Worm (Caenorhabditis elegans) whole organism, mixed stage, embryonic: Measurements from ENCODE around the gene F10G7.12.

Experiments used
- lsy-2 ChIP-seq: fragments of 150-350 bp; optimal IDR thresholded peaks from 2 replicates; lab custom pipeline; 2014; ENCODE audit warnings: missing biosample characterization, missing genetic modification characterization
- mab-5 ChIP-seq: fragments of 150-350 bp; optimal IDR thresholded peaks from 2 replicates; lab custom pipeline; 2014; ENCODE audit warnings: missing biosample characterization, missing genetic modification characterization
- nhr-237 ChIP-seq: fragments of 150-350 bp; optimal IDR thresholded peaks from 2 replicates; lab custom pipeline; 2014; ENCODE audit warnings: missing biosample characterization, missing genetic modification characterization
- pha-4 ChIP-seq: fragments of 150-350 bp; optimal IDR thresholded peaks from 2 replicates; lab custom pipeline; 2018; ENCODE audit warnings: missing biosample characterization, missing genetic modification reagents, missing genetic modification characterization
- snpc-4 ChIP-seq: fragments of 150-350 bp; optimal IDR thresholded peaks from 2 replicates; lab custom pipeline; 2014; ENCODE audit warnings: missing biosample characterization, missing genetic modification characterization
- unc-62 ChIP-seq: fragments of 150-350 bp; optimal IDR thresholded peaks from 2 replicates; lab custom pipeline; 2014; ENCODE audit warnings: missing biosample characterization, missing genetic modification reagents, missing genetic modification characterization
- ztf-11 ChIP-seq: fragments of 150-350 bp; optimal IDR thresholded peaks from 2 replicates; lab custom pipeline; 2014; ENCODE audit warnings: missing biosample characterization, missing genetic modification characterization

- TF ChIP-seq ztf-11 (tag; lab: Kevin White, UChicago), result no peak
- TF ChIP-seq unc-62, result no peak
- TF ChIP-seq snpc-4, result no peak
- TF ChIP-seq lsy-2 (tag; lab: Kevin White, UChicago), result peak; percentile 95
- TF ChIP-seq nhr-237 (tag; lab: Kevin White, UChicago), result no peak
- peak; percentile 57 for TF ChIP-seq pha-4 (tag; lab: Kevin White, UChicago)
- no peak for TF ChIP-seq mab-5
Measured at ce11 chrII:4706359-4706871, 16.8 kb downstream of the F10G7.12 start, which contains the start of the genes F10G7.9 and tsn-1.
